Worm (Caenorhabditis elegans) whole organism, mixed stage, embryonic: ENCODE results near the gene Y73B6BL.47.
A peak's percentile ranks its signal among the peaks of the same experiment; 100 is the strongest.
"Not testable (repeated sequence)": the region's sequence is repeated elsewhere in the genome, so short reads cannot be mapped to it uniquely, and the experiment has no call there.

Source experiments
- M03D4.4 ChIP-seq: sonication (generic microtip); optimal IDR thresholded peaks from 2 replicates; lab custom pipeline; 2017; ENCODE audit warnings: mild to moderate bottlenecking, missing genetic modification characterization, missing compliant biosample characterization
- bed-3 ChIP-seq: fragments of 200-800 bp; sonication (Bioruptor generic); optimal IDR thresholded peaks from 3 replicates; lab custom pipeline; 2018; ENCODE audit warnings: mild to moderate bottlenecking, missing genetic modification characterization, moderate library complexity, missing compliant biosample characterization
- blmp-1 ChIP-seq: fragments of 150-350 bp; optimal IDR thresholded peaks from 2 replicates; lab custom pipeline; 2014; ENCODE audit warnings: missing biosample characterization, missing genetic modification characterization
- ceh-39 ChIP-seq: fragments of 150-350 bp; optimal IDR thresholded peaks from 2 replicates; lab custom pipeline; 2014; ENCODE audit warnings: missing biosample characterization, missing genetic modification characterization
- ceh-43 ChIP-seq: fragments of 200-800 bp; sonication (Bioruptor generic); optimal IDR thresholded peaks from 2 replicates; lab custom pipeline; 2018; ENCODE audit warnings: mild to moderate bottlenecking, missing genetic modification characterization, moderate library complexity, missing compliant biosample characterization
- ceh-83 ChIP-seq: fragments of 200-800 bp; sonication (Bioruptor generic); optimal IDR thresholded peaks from 2 replicates; lab custom pipeline; 2018; ENCODE audit warnings: mild to moderate bottlenecking, missing genetic modification characterization, missing compliant biosample characterization
- ces-1 ChIP-seq: fragments of 150-350 bp; optimal IDR thresholded peaks from 2 replicates; lab custom pipeline; 2014; ENCODE audit warnings: missing biosample characterization, missing genetic modification reagents, missing genetic modification characterization
- cnd-1 ChIP-seq: fragments of 200-800 bp; sonication (Bioruptor generic); optimal IDR thresholded peaks from 2 replicates; lab custom pipeline; 2018; ENCODE audit warnings: mild to moderate bottlenecking, missing genetic modification characterization, missing compliant biosample characterization
- drap-1 ChIP-seq: fragments of 200-800 bp; sonication (Bioruptor generic); optimal IDR thresholded peaks from 3 replicates; lab custom pipeline; 2018; ENCODE audit warnings: mild to moderate bottlenecking, missing genetic modification characterization, missing compliant biosample characterization
- elt-1 ChIP-seq: sonication (generic microtip); optimal IDR thresholded peaks from 2 replicates; lab custom pipeline; 2017; ENCODE audit warnings: missing genetic modification characterization, mild to moderate bottlenecking, missing compliant biosample characterization, antibody characterized with exemption, moderate library complexity, borderline replicate concordance; ENCODE audit not compliant: insufficient read depth
- elt-3 ChIP-seq: fragments of 150-350 bp; optimal IDR thresholded peaks from 2 replicates; lab custom pipeline; 2014; ENCODE audit warnings: missing biosample characterization, missing genetic modification characterization
- ham-2 ChIP-seq: fragments of 200-800 bp; sonication (Bioruptor generic); optimal IDR thresholded peaks from 2 replicates; lab custom pipeline; 2018; ENCODE audit warnings: mild to moderate bottlenecking, missing genetic modification characterization, missing compliant biosample characterization
- hlh-1 ChIP-seq: fragments of 150-350 bp; optimal IDR thresholded peaks from 2 replicates; lab custom pipeline; 2014; ENCODE audit warnings: missing biosample characterization, missing genetic modification reagents, missing genetic modification characterization
- lin-13 ChIP-seq: fragments of 150-350 bp; optimal IDR thresholded peaks from 2 replicates; lab custom pipeline; 2014; ENCODE audit warnings: missing biosample characterization, missing genetic modification characterization
- lin-32 ChIP-seq: fragments of 200-800 bp; sonication (Bioruptor generic); optimal IDR thresholded peaks from 2 replicates; lab custom pipeline; 2018; ENCODE audit warnings: mild to moderate bottlenecking, missing genetic modification characterization, missing compliant biosample characterization
- lsy-2 ChIP-seq: fragments of 150-350 bp; optimal IDR thresholded peaks from 2 replicates; lab custom pipeline; 2014; ENCODE audit warnings: missing biosample characterization, missing genetic modification characterization
- mab-5 ChIP-seq: fragments of 150-350 bp; optimal IDR thresholded peaks from 2 replicates; lab custom pipeline; 2014; ENCODE audit warnings: missing biosample characterization, missing genetic modification characterization
- mep-1 ChIP-seq: fragments of 150-350 bp; optimal IDR thresholded peaks from 2 replicates; lab custom pipeline; 2017; ENCODE audit warnings: missing biosample characterization, missing genetic modification reagents, missing genetic modification characterization, inconsistent platforms
- mls-2 ChIP-seq: sonication (generic microtip); optimal IDR thresholded peaks from 2 replicates; lab custom pipeline; 2016; ENCODE audit warnings: mild to moderate bottlenecking, missing genetic modification characterization, moderate library complexity, missing compliant biosample characterization
- nhr-12 ChIP-seq: fragments of 150-350 bp; optimal IDR thresholded peaks from 2 replicates; lab custom pipeline; 2014; ENCODE audit warnings: missing biosample characterization, missing genetic modification characterization
- nhr-2 ChIP-seq: fragments of 150-350 bp; optimal IDR thresholded peaks from 2 replicates; lab custom pipeline; 2014; ENCODE audit warnings: missing biosample characterization, missing genetic modification characterization
- nhr-237 ChIP-seq: fragments of 150-350 bp; optimal IDR thresholded peaks from 2 replicates; lab custom pipeline; 2014; ENCODE audit warnings: missing biosample characterization, missing genetic modification characterization
- nhr-76 ChIP-seq: sonication (generic microtip); optimal IDR thresholded peaks from 2 replicates; lab custom pipeline; 2017; ENCODE audit warnings: missing biosample characterization, missing genetic modification characterization
- pha-4 ChIP-seq: fragments of 150-350 bp; optimal IDR thresholded peaks from 2 replicates; lab custom pipeline; 2018; ENCODE audit warnings: missing biosample characterization, missing genetic modification reagents, missing genetic modification characterization
- sem-2 ChIP-seq: fragments of 200-800 bp; sonication (Bioruptor generic); optimal IDR thresholded peaks from 2 replicates; lab custom pipeline; 2018; ENCODE audit warnings: mild to moderate bottlenecking, missing genetic modification characterization, missing compliant biosample characterization
- sptf-1 ChIP-seq: sonication (generic microtip); optimal IDR thresholded peaks from 2 replicates; lab custom pipeline; 2017; ENCODE audit warnings: mild to moderate bottlenecking, missing genetic modification characterization, moderate library complexity, missing compliant biosample characterization
- tbx-8 ChIP-seq: fragments of 200-800 bp; sonication (Bioruptor generic); optimal IDR thresholded peaks from 2 replicates; lab custom pipeline; 2018; ENCODE audit warnings: mild to moderate bottlenecking, missing genetic modification characterization, moderate library complexity, missing compliant biosample characterization
- unc-120 ChIP-seq: sonication (generic microtip); optimal IDR thresholded peaks from 2 replicates; lab custom pipeline; 2017; ENCODE audit warnings: missing genetic modification characterization, missing compliant biosample characterization; ENCODE audit not compliant: poor library complexity, severe bottlenecking
- ztf-11 ChIP-seq: fragments of 150-350 bp; optimal IDR thresholded peaks from 2 replicates; lab custom pipeline; 2014; ENCODE audit warnings: missing biosample characterization, missing genetic modification characterization

Y73B6BL.47 gene

DNA sequence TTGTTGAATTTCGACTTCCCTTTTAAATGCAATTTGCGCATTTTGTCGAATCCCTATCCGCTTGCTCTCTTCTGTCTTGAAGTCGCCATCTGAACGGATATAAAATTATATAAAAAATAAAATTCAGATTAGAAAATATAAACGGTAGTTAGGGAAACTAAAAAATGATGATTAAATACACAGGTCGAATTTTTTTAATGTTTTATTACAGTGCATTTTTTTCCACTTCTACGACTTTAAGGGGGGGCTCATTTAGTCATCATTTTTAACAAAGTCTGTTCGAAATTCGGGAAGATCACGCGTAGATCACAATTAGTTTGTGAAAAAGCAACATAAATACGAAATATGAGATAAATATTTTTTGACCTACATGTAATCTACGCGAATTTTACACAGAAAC is 18.9 kb upstream of the Y73B6BL.47 start, which contains the start of gene Y73B6BL.14:
Gene Y73B6BL.14, minus strand, starts transcription at position 101 of the 400 bp plus-strand sequence.
- TF ChIP-seq elt-1 (no peak), elt-3 (no peak), ztf-11 (tag; lab: Kevin White, UChicago) (no peak), nhr-76 (tag; lab: Kevin White, UChicago) (no peak), blmp-1 (no peak), bed-3 (no peak), ham-2 (GFP tag; lab: Kevin White, UChicago) (no peak), nhr-2 (tag; lab: Kevin White, UChicago) (no peak), sem-2 (GFP tag; lab: Kevin White, UChicago) (no peak), mab-5 (tag; lab: Kevin White, UChicago) (no peak)

DNA sequence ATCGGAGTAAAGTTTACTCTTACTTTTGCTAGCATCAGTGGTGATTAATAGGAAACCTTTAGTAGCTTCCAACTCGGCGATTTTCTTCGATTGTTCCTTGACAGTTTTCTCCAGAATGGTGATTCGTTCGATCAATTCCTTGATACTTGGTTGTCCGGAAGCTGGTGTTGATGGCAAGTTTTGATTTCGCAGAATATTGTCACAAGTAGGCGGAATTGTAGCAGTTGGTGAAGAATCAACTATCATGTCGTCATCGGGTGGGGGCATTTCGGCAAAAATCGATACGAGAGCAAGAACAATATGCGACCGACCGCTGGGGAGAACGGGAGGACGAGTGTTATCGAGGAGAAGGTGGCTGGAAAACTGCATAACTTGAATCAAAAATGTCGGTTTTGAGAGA is 14.6 kb upstream of the Y73B6BL.47 start, which contains the start of gene Y73B6BL.289:
Gene Y73B6BL.289, plus strand, starts transcription at position 301 of the 400 bp plus-strand sequence.
- TF ChIP-seq sem-2 (GFP tag; lab: Kevin White, UChicago); nhr-2 (tag; lab: Kevin White, UChicago); nhr-76 (tag; lab: Kevin White, UChicago): not testable (repeated sequence)

DNA sequence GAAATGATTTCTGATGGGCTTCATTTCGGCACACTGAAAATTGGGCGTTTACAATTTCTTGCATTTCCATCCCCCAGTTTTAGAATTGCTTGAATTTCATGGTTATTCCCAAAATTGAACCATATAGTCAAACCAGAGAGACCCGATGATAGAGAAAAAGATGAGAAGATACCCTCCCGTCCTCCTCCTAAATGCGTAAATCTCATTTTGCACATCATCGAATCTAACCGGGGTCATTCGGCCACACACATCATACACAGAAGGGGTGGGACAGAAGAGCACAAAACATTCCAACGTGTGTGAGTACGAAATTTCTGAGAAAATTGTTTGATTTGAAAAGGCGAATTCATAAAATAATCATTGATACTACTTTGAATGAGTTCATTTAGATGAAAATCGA is 1.8 kb downstream of the Y73B6BL.47 start:
- TF ChIP-seq tbx-8 (no peak), ces-1 (GFP tag; lab: Kevin White, UChicago) (peak; percentile 89), nhr-2 (tag; lab: Kevin White, UChicago) (no peak)

DNA sequence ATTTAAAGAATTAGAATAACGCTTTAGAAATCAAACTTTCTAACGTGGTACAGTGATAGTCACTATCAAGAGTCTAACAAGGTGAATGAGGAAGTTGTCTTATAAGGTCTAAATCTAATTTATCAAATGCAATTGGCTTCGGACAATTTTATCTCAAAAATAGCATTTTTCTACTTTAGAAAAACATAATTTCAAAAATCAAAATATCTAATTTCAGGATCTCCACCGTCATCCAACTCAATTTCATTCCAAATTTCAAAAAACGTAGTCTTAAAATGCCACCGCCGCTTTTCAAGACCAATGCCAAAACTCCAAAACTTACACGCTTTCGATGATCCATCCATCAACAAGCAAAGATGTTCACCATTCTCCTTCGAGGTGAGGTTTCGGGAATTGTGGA is 3.3 kb downstream of the Y73B6BL.47 start, which contains the start of gene Y73B6BL.270:
Gene Y73B6BL.270, plus strand, starts transcription at position 301 of the 400 bp plus-strand sequence.
- TF ChIP-seq ham-2 (GFP tag; lab: Kevin White, UChicago), result no peak
- no peak for TF ChIP-seq sptf-1 (tag; lab: Kevin White, UChicago)
- TF ChIP-seq lin-32 (GFP tag; lab: Kevin White, UChicago), result no peak
- no peak for TF ChIP-seq M03D4.4
- TF ChIP-seq ceh-83 (GFP tag; lab: Kevin White, UChicago), result no peak
- no peak for TF ChIP-seq drap-1 (GFP tag; lab: Kevin White, UChicago)
- TF ChIP-seq nhr-237, result no peak
- no peak for TF ChIP-seq blmp-1
- TF ChIP-seq hlh-1 (tag; lab: Kevin White, UChicago), result no peak
- TF ChIP-seq ces-1 (GFP tag; lab: Kevin White, UChicago), result no peak
- no peak for TF ChIP-seq pha-4
- TF ChIP-seq nhr-12 (tag; lab: Kevin White, UChicago), result no peak
- no peak for TF ChIP-seq elt-1
- TF ChIP-seq lin-13, result no peak
- no peak for TF ChIP-seq ceh-43 (GFP tag; lab: Kevin White, UChicago)
- TF ChIP-seq unc-120 (tag; lab: Kevin White, UChicago), result no peak
- no peak for TF ChIP-seq ztf-11 (tag; lab: Kevin White, UChicago)

DNA sequence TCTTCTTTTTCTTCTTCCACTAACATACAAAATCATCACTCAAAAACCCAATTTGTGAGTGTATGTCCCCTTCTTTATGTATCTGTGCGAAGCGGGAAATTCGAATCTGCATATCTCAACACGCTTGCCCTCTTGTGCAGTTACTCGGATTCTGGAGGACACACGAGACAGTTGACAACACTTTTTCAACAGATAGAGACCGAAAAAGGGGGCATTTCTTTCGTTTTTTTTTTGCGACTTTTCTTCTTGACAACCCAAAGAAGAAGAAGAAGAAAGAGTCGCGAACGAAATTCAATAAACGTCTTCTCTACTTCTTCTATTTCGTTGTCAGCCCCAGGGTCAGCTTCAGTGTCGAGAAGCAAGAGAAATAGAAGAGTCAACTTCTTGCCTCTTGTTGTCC is 4.3 kb downstream of the Y73B6BL.47 start:
- TF ChIP-seq ham-2 (GFP tag; lab: Kevin White, UChicago), result no peak
- TF ChIP-seq sem-2 (GFP tag; lab: Kevin White, UChicago), result no peak
- peak; percentile 92 for TF ChIP-seq ces-1 (GFP tag; lab: Kevin White, UChicago)

DNA sequence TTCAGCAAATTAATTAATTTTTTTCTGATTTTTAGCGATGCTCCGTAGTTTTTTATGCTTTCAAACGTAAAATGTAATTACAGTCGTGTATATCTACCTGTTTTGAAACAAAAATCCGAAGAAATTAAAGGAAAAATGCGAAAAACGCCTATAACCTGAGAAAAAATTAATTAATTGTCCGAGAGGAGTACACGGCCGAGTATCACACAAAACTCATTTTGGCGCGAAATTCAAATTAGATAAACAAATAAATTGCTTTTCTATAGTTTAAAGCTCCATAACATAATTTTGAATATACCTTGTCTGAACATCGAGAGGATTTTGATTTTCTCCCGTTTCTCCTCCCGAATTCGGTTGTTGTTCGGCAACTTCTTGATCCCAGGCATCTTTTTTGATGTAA is 7.7 kb downstream of the Y73B6BL.47 start:
- TF ChIP-seq mab-5 (tag; lab: Kevin White, UChicago) (no peak), hlh-1 (tag; lab: Kevin White, UChicago) (no peak), mls-2 (tag; lab: Kevin White, UChicago) (no peak)

DNA sequence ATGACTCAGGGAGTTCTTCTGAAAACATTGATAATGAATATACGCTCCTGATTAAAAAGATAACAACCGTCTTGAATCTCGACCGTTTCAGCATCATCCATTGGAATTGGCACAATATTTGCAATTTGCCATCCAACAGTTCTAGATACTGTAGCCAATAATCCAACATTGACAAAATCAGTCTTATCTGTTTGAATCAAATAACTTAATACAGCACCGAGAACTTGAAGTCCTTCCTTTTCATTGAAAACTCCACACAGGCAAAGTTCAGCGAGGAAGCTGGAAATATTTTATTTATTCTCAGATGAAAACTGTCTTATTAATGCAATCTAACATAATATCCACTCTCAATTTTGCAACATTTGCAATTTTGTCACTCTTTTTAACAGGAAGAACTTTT is 10.5 kb downstream of the Y73B6BL.47 start:
- TF ChIP-seq nhr-2 (tag; lab: Kevin White, UChicago) (no peak), bed-3 (no peak), lsy-2 (tag; lab: Kevin White, UChicago) (no peak), M03D4.4 (no peak), ham-2 (GFP tag; lab: Kevin White, UChicago) (no peak), cnd-1 (tag; lab: Kevin White, UChicago) (no peak), lin-32 (GFP tag; lab: Kevin White, UChicago) (no peak), nhr-12 (tag; lab: Kevin White, UChicago) (no peak), unc-120 (tag; lab: Kevin White, UChicago) (no peak), pha-4 (no peak), mab-5 (tag; lab: Kevin White, UChicago) (no peak), ceh-39 (tag; lab: Kevin White, UChicago) (no peak), mep-1 (tag; lab: Kevin White, UChicago) (no peak)
